Worm (Caenorhabditis elegans): Measurements from ENCODE around the gene col-139.

The col-139 gene

ce11 chrV:4647857-4648256 lies 5.9 kb downstream of the col-139 start, which contains the start of gene F41F3.3 (continued):
- no peak for TF ChIP-seq ceh-24 (tag; optimal IDR thresholded peaks at IDR 0.05)
- peak; percentile 24 for TF ChIP-seq gmeb-2 (tag; optimal IDR thresholded peaks at IDR 0.05)
- TF ChIP-seq nhr-232 (tag; optimal IDR thresholded peaks at IDR 0.05) = no peak
- TF ChIP-seq pat-9 (tag; optimal IDR thresholded peaks at IDR 0.05) = no peak
- peak; percentile 1 for TF ChIP-seq lin-11 (tag; optimal IDR thresholded peaks at IDR 0.05)
- peak; percentile 67 for TF ChIP-seq mec-3 (tag; optimal IDR thresholded peaks at IDR 0.05; ENCODE audit: borderline replicate concordance)

ce11 chrV:4647279-4647819 lies 6.4 kb downstream of the col-139 start:
- no peak for TF ChIP-seq Y22D7AL.16 (tag; optimal IDR thresholded peaks at IDR 0.05)
- TF ChIP-seq K09A11.1 (tag; optimal IDR thresholded peaks at IDR 0.05; ENCODE audit: insufficient read depth) = no peak
- TF ChIP-seq pros-1 (tag; optimal IDR thresholded peaks at IDR 0.05) = no peak
- TF ChIP-seq hlh-13 (GFP tag; optimal IDR thresholded peaks at IDR 0.05) = no peak
- TF ChIP-seq C38D4.7 (GFP tag; optimal IDR thresholded peaks at IDR 0.05) = no peak
- no peak for TF ChIP-seq ceh-22 (tag; optimal IDR thresholded peaks at IDR 0.05)
- no peak for TF ChIP-seq ceh-34 (tag; optimal IDR thresholded peaks at IDR 0.05)
- no peak for TF ChIP-seq sdc-2 (tag; optimal IDR thresholded peaks at IDR 0.05)
- no peak for TF ChIP-seq pha-4 (tag; optimal IDR thresholded peaks at IDR 0.05)
- no peak for TF ChIP-seq hlh-15 (tag; optimal IDR thresholded peaks at IDR 0.05)
- no peak for TF ChIP-seq dve-1 (tag; optimal IDR thresholded peaks at IDR 0.05)
- no peak for TF ChIP-seq hlh-30 (tag; optimal IDR thresholded peaks at IDR 0.05; ENCODE audit: insufficient read depth)
- TF ChIP-seq ceh-18 (tag; optimal IDR thresholded peaks at IDR 0.05) = no peak
- TF ChIP-seq gmeb-2 (tag; optimal IDR thresholded peaks at IDR 0.05) = no peak
- no peak for TF ChIP-seq npax-4 (tag; optimal IDR thresholded peaks at IDR 0.05)
- TF ChIP-seq T23F11.4 (GFP tag; optimal IDR thresholded peaks at IDR 0.05) = no peak
- no peak for TF ChIP-seq mec-3 (tag; optimal IDR thresholded peaks at IDR 0.05; ENCODE audit: borderline replicate concordance)
- no peak for TF ChIP-seq ets-4 (tag; optimal IDR thresholded peaks at IDR 0.05)
- TF ChIP-seq eyg-1 (tag; optimal IDR thresholded peaks at IDR 0.05) = no peak
- TF ChIP-seq ceh-24 (tag; optimal IDR thresholded peaks at IDR 0.05) = no peak

ce11 chrV:4642691-4643090 lies 11.1 kb downstream of the col-139 start, which contains the start of gene soc-1:
TSS of gene soc-1 (plus strand) at chrV:4642952.
- TF ChIP-seq Y22D7AL.16 (tag; optimal IDR thresholded peaks at IDR 0.05) (no peak), mec-3 (tag; optimal IDR thresholded peaks at IDR 0.05; ENCODE audit: borderline replicate concordance) (no peak), lim-6 (tag; optimal IDR thresholded peaks at IDR 0.05) (no peak), sox-4 (tag; optimal IDR thresholded peaks at IDR 0.05) (no peak), ceh-22 (tag; optimal IDR thresholded peaks at IDR 0.05) (no peak), syd-9 (tag; optimal IDR thresholded peaks at IDR 0.05) (no peak), elt-2 (tag; optimal IDR thresholded peaks at IDR 0.05) (no peak)

ce11 chrV:4640501-4641150 lies 13.1 kb downstream of the col-139 start:
- TF ChIP-seq rnt-1 (tag; optimal IDR thresholded peaks at IDR 0.05) (no peak), C08G9.2 (tag; optimal IDR thresholded peaks at IDR 0.05) (no peak), gmeb-2 (tag; optimal IDR thresholded peaks at IDR 0.05) (no peak), Y22D7AL.16 (tag; optimal IDR thresholded peaks at IDR 0.05) (no peak), madf-2 (tag; optimal IDR thresholded peaks at IDR 0.05) (no peak), ceh-45 (GFP tag; IDR thresholded peaks at IDR 0.05) (no peak), fkh-10 (GFP tag; optimal IDR thresholded peaks at IDR 0.05) (no peak), ttx-3 (tag; optimal IDR thresholded peaks at IDR 0.05) (no peak)

- TF ChIP-seq ahr-1 (tag; optimal IDR thresholded peaks at IDR 0.05) = no peak
- no peak for TF ChIP-seq tbx-2 (tag; optimal IDR thresholded peaks at IDR 0.05)
- TF ChIP-seq ceh-6 (GFP tag; optimal IDR thresholded peaks at IDR 0.05) = no peak
- TF ChIP-seq F13H6.1 (tag; optimal IDR thresholded peaks at IDR 0.05) = no peak
- TF ChIP-seq fax-1 (tag; optimal IDR thresholded peaks at IDR 0.05) = no peak
- no peak for TF ChIP-seq ceh-31 (tag; optimal IDR thresholded peaks at IDR 0.05)
- TF ChIP-seq eyg-1 (tag; optimal IDR thresholded peaks at IDR 0.05) = no peak
- TF ChIP-seq elt-2 (tag; optimal IDR thresholded peaks at IDR 0.05) = no peak
- no peak for TF ChIP-seq ceh-14 (tag; optimal IDR thresholded peaks at IDR 0.05)
- TF ChIP-seq ceh-9 (tag; optimal IDR thresholded peaks at IDR 0.05) = no peak
- no peak for TF ChIP-seq odd-2 (tag; optimal IDR thresholded peaks at IDR 0.05)
- no peak for TF ChIP-seq madf-2 (tag; optimal IDR thresholded peaks at IDR 0.05)
- no peak for TF ChIP-seq unc-86 (tag; optimal IDR thresholded peaks at IDR 0.05)
- TF ChIP-seq ztf-16 (tag; optimal IDR thresholded peaks at IDR 0.05) = no peak
- no peak for TF ChIP-seq pqm-1 (tag; optimal IDR thresholded peaks at IDR 0.05)
- TF ChIP-seq npax-4 (tag; optimal IDR thresholded peaks at IDR 0.05) = no peak
These were observed 16.6 kb downstream of the col-139 start for ce11 chrV:4637153-4637552.

Data from whole organism, late embryonic.